Worm (Caenorhabditis elegans): Measurements from ENCODE around the gene F35C11.6.

DNA sequence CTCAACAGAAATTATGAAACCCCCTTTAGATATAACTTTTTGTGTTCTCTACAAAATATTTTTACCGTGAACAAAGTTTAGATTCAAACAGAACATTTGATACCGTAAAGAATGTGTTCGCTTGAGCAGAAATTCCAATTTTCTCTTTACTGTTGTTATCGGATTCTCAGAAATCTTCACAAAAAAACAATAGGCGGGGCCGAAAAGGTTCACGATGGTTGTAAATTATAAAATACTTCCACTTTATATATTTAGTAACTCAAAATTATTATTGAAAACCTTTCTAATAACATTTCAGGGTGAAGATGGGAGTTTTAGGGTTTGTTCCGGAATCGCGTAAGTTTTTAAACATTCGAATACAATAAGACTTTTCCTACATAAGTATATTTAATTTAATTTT is 20.8 kb downstream of the F35C11.6 start, which contains the start of gene nlp-5:
- TF ChIP-seq mdt-29 (GFP tag; IDR thresholded peaks at IDR 0.05) (no peak), nhr-28 (tag; optimal IDR thresholded peaks at IDR 0.05) (no peak), nhr-237 (tag; optimal IDR thresholded peaks at IDR 0.05) (no peak), ctbp-1 (GFP tag; IDR thresholded peaks at IDR 0.05) (no peak), unc-62 (GFP tag; optimal IDR thresholded peaks at IDR 0.05 in 1 of 2) (peak in 1 of 2 experiments; percentile 61), unc-62 (tag; optimal IDR thresholded peaks at IDR 0.05) (no peak), gei-8 (GFP tag; optimal IDR thresholded peaks at IDR 0.05) (no peak), lin-13 (GFP tag; optimal IDR thresholded peaks at IDR 0.05) (no peak), ama-1 (optimal IDR thresholded peaks at IDR 0.05) (no peak), snpc-4 (tag; optimal IDR thresholded peaks at IDR 0.05) (no peak), pqm-1 (tag; optimal IDR thresholded peaks at IDR 0.05) (no peak), unc-39 (tag; optimal IDR thresholded peaks at IDR 0.05) (no peak)
